Fruit fly (Drosophila melanogaster) whole organism, prepupa: ENCODE results near the gene CG8924.

Source experiments
- CG10669 ChIP-seq: fragments of 200-800 bp; sonication (Bioruptor generic); optimal IDR thresholded peaks from 3 replicates; lab custom pipeline; 2018; ENCODE audit warnings: missing biosample characterization, mild to moderate bottlenecking, missing genetic modification characterization, moderate library complexity
- CG11294 ChIP-seq: fragments of 200-800 bp; sonication (Bioruptor generic); IDR thresholded peaks from 2 replicates; pipeline ENCODE4 v1.3.6; 2022; ENCODE audit warnings: missing biosample characterization, missing genetic modification characterization
- CG15336 ChIP-seq: fragments of 200-800 bp; sonication (Bioruptor generic); IDR thresholded peaks from 2 replicates; pipeline ENCODE4 v1.3.6; 2022; ENCODE audit warnings: missing biosample characterization, missing genetic modification characterization
- CG6854 ChIP-seq: fragments of 200-800 bp; sonication (Bioruptor generic); optimal IDR thresholded peaks from 2 replicates; lab custom pipeline; 2017; ENCODE audit warnings: missing biosample characterization, mild to moderate bottlenecking, missing genetic modification characterization
- Gug ChIP-seq: fragments of 200-800 bp; sonication (Bioruptor generic); IDR thresholded peaks from 2 replicates; pipeline ENCODE4 v1.3.6; 2022; ENCODE audit warnings: missing biosample characterization, missing genetic modification characterization
- Smox ChIP-seq: fragments of 200-800 bp; sonication (Bioruptor generic); optimal IDR thresholded peaks from 3 replicates; lab custom pipeline; 2016; ENCODE audit warnings: missing biosample characterization, missing genetic modification characterization
- achi ChIP-seq: fragments of 200-800 bp; sonication (Bioruptor generic); optimal IDR thresholded peaks from 3 replicates; lab custom pipeline; 2016; ENCODE audit warnings: missing biosample characterization, missing genetic modification characterization
- net ChIP-seq: fragments of 200-800 bp; sonication (Bioruptor generic); optimal IDR thresholded peaks from 3 replicates; lab custom pipeline; 2016; ENCODE audit warnings: missing biosample characterization, missing genetic modification characterization
- pdm3 ChIP-seq: fragments of 200-800 bp; sonication (Bioruptor generic); optimal IDR thresholded peaks from 3 replicates; lab custom pipeline; 2016; ENCODE audit warnings: missing biosample characterization, missing genetic modification characterization
- spab ChIP-seq: fragments of 200-800 bp; sonication (Bioruptor generic); optimal IDR thresholded peaks from 2 replicates; lab custom pipeline; 2017; ENCODE audit warnings: missing biosample characterization, mild to moderate bottlenecking, missing genetic modification characterization, missing genetic modification reagents

DNA sequence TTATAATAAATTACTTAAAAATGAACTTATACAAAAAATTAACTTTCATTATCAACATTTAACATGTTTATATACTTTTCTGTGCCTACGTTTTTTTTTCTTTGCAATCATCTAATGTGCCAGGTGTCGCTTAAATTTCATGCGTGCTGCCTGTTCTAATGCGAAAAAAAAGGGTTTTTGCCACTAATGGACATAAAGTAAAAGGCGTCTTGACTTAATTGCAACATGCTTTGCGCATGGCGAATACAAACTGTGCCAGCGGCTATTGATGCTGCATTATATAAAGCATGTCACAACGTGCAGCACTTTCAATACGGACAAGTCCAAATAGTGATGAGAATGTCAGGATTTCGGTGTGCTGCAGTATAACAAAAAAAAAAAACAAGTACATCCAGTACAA lies 19.2 kb upstream of the CG8924 start, which contains the start of gene CG8916:
- no peak for TF ChIP-seq net (GFP tag; lab: Kevin White, UChicago)
- TF ChIP-seq CG10669 = no peak
- TF ChIP-seq pdm3 (GFP tag; lab: Kevin White, UChicago) = no peak
- no peak for TF ChIP-seq CG6854 (GFP tag; lab: Kevin White, UChicago)
- no peak for TF ChIP-seq CG15336 (GFP tag; lab: Robert Waterston, UW)
- no peak for TF ChIP-seq Smox
- no peak for TF ChIP-seq achi (GFP tag; lab: Kevin White, UChicago)
- no peak for TF ChIP-seq spab
- TF ChIP-seq CG11294 (GFP tag; lab: Robert Waterston, UW) = no peak
- no peak for TF ChIP-seq Gug (GFP tag; lab: Robert Waterston, UW)
